Worm (Caenorhabditis elegans) whole organism, young adult: ENCODE data around the gene pro-2.

Experiments used
- K11D2.4 ChIP-seq: fragments of 200-800 bp; sonication (Bioruptor generic); IDR thresholded peaks from 2 replicates; pipeline ENCODE4 v1.3.6; 2022; ENCODE audit warnings: missing genetic modification reagents, missing genetic modification characterization, missing compliant biosample characterization
- K12H6.12 ChIP-seq: fragments of 200-800 bp; sonication (Bioruptor generic); optimal IDR thresholded peaks from 2 replicates; lab custom pipeline; 2018; ENCODE audit warnings: mild to moderate bottlenecking, missing genetic modification characterization, missing compliant biosample characterization
- ama-1 ChIP-seq, 3 experiments: fragments of 150-350 bp in 1 of 3; sonication (generic microtip) in 2 of 3; optimal IDR thresholded peaks; 2 replicates each; lab custom pipeline; 2014 to 2018; ENCODE audit warnings: missing biosample characterization in 2 of 3, missing genetic modification characterization in 2 of 3, missing genetic modification reagents in 2 of 3
- bed-2 ChIP-seq: fragments of 200-800 bp; sonication (Bioruptor generic); IDR thresholded peaks from 2 replicates; pipeline ENCODE4 v1.3.6; 2022; ENCODE audit warnings: missing genetic modification reagents, missing genetic modification characterization, missing compliant biosample characterization
- lin-26 ChIP-seq: fragments of 200-800 bp; sonication (Bioruptor generic); IDR thresholded peaks from 2 replicates; pipeline ENCODE4 v1.3.6; 2022; ENCODE audit warnings: missing genetic modification reagents, missing genetic modification characterization, missing compliant biosample characterization
- lin-35 ChIP-seq, 3 experiments: fragments of 150-350 bp in 2 of 3; sonication (generic microtip) in 1 of 3; optimal IDR thresholded peaks; 2 replicates each; lab custom pipeline; 2014 to 2018; ENCODE audit warnings: missing biosample characterization in 3 of 3, missing genetic modification characterization in 3 of 3, missing genetic modification reagents in 3 of 3
- lir-1 ChIP-seq: fragments of 200-800 bp; sonication (Bioruptor generic); conservative IDR thresholded peaks from 2 replicates; pipeline ENCODE4 v1.3.6; 2022; ENCODE audit warnings: missing genetic modification reagents, missing genetic modification characterization, missing compliant biosample characterization
- nfya-1 ChIP-seq: sonication (generic microtip); optimal IDR thresholded peaks from 2 replicates; lab custom pipeline; 2017; ENCODE audit warnings: antibody characterized with exemption, missing compliant biosample characterization, missing genetic modification characterization, borderline replicate concordance; ENCODE audit not compliant: insufficient read depth
- pha-4 ChIP-seq: fragments of 150-350 bp; sonication (generic microtip); optimal IDR thresholded peaks from 2 replicates; lab custom pipeline; 2014; ENCODE audit warnings: missing biosample characterization, missing genetic modification reagents, missing genetic modification characterization
- rpc-1 ChIP-seq, 2 experiments: fragments of 150-350 bp in 1 of 2; sonication (generic microtip) in 1 of 2; optimal IDR thresholded peaks; 2 replicates each; lab custom pipeline; 2014 to 2018; ENCODE audit warnings: missing biosample characterization in 1 of 2, missing genetic modification characterization in 1 of 2, missing genetic modification reagents in 1 of 2, missing genotype in 1 of 2
- snpc-4 ChIP-seq, 5 experiments: fragments of 150-350 bp in 1 of 5; sonication (generic microtip) in 4 of 5; optimal IDR thresholded peaks; 2 replicates each; lab custom pipeline; 2014 to 2018; ENCODE audit warnings: missing genetic modification characterization in 5 of 5, missing biosample characterization in 3 of 5, antibody characterized with exemption in 2 of 5, mild to moderate bottlenecking in 2 of 5, missing compliant biosample characterization in 2 of 5, missing genotype in 2 of 5, moderate library complexity in 2 of 5, missing genetic modification reagents in 1 of 5
- unc-62 ChIP-seq: fragments of 150-350 bp; optimal IDR thresholded peaks from 2 replicates; lab custom pipeline; 2014; ENCODE audit warnings: missing biosample characterization, missing genetic modification reagents, missing genetic modification characterization

DNA sequence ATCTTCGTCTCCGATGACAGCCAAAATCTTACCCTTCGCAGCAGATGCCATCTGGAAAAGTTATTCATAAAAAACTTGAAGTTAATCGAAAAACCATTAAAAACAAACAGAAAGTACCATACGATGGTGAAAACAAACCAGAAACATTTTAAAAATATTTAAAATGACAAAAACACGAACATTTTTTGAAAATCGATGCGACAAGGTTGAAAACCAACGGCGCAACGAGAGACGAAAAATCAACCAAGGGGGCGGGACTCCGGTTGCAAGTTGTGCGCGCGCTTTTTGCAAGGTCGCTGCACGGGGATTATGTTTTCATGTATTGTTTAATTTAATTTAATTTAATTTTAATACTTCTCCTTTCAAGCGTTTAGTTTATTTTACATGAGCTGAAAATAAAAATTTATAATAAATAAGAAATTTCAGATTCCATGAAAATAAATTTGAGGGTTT, 41.2 kb downstream of the pro-2 start, which contains the start of gene vha-9:
- TF ChIP-seq K11D2.4 (GFP tag; lab: Robert Waterston, UW) (no peak), bed-2 (GFP tag; lab: Robert Waterston, UW) (no peak), K12H6.12 (no peak), snpc-4 (GFP tag; optimal IDR thresholded peaks at IDR 0.05; lab: Kevin White, UChicago) (no peak), snpc-4 (tag; optimal IDR thresholded peaks at IDR 0.05; lab: Kevin White, UChicago) (peak in 1 of 4 experiments; percentile 37), unc-62 (no peak), nfya-1 (tag; lab: Kevin White, UChicago) (no peak), rpc-1 (optimal IDR thresholded peaks at IDR 0.05; lab: Kevin White, UChicago) (peak; percentile 33), rpc-1 (tag; optimal IDR thresholded peaks at IDR 0.05; lab: Kevin White, UChicago) (no peak), pha-4 (tag; lab: Kevin White, UChicago) (no peak), ama-1 (optimal IDR thresholded peaks at IDR 0.05; lab: Kevin White, UChicago) (no peak), ama-1 (GFP tag; optimal IDR thresholded peaks at IDR 0.05; lab: Kevin White, UChicago) (no peak), lin-26 (GFP tag; lab: Robert Waterston, UW) (no peak), lir-1 (GFP tag; lab: Robert Waterston, UW) (no peak), lin-35 (GFP tag; optimal IDR thresholded peaks at IDR 0.05; lab: Kevin White, UChicago) (peak in 1 of 3 experiments; percentile 26)
